Worm (Caenorhabditis elegans): ENCODE results near the gene ced-4.
A peak's percentile ranks its signal among the peaks of the same experiment; 100 is the strongest.

The ced-4 gene

DNA sequence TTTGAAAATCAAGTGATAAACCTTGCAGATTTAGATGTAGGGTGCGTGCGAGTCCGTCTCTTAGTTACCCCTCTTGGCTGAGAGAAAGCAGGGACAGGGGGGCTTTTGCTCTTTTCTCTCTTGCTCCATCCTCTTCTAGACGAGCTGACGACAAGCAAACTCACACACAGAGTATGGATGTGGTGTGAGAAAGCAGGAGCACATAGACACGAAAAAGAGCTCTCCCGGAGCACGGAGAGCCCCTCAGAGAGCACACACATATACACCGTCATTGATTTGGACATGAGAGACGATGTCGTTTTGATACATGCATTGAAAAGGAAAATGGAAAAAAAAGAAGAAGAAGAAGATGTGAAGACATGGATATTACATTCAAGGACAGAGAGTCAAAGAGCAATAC is 23.5 kb downstream of the ced-4 start:
- TF ChIP-seq hmg-4 (GFP tag; optimal IDR thresholded peaks at IDR 0.05) (no peak), ama-1 (optimal IDR thresholded peaks at IDR 0.05) (no peak), tbx-11 (GFP tag; IDR thresholded peaks at IDR 0.05) (no peak), sea-1 (GFP tag; conservative IDR thresholded peaks at IDR 0.05) (no peak), F13C5.2 (tag; optimal IDR thresholded peaks at IDR 0.05) (no peak), ceh-13 (GFP tag; optimal IDR thresholded peaks at IDR 0.05) (no peak)

DNA sequence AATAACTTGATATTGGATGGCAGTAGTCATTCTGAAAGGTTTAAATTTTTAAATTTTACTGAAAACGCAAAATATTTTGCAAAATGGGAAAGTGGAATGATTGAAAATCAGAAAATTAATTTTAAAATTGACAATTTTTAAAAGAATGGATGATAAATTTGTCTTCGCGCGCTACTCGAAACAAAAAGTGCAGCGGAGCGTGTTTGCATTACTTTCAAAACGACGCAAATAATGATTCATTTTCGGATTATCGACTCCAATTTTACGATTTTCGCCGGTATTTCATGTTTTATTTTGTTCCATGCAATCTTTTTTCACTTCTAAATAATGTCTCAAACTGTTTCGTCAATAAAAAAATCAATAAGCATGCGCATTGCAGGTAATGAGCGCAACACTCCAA is 26.2 kb downstream of the ced-4 start, which contains the start of the genes tost-1 and arx-6:
tost-1 (minus strand) TSS at position 31 of the 400 bp plus-strand sequence.
arx-6 (plus strand) TSS at position 378 of the 400 bp plus-strand sequence.
- no peak for TF ChIP-seq scrt-1 (GFP tag; IDR thresholded peaks at IDR 0.05)
- no peak for TF ChIP-seq aly-1 (tag; optimal IDR thresholded peaks at IDR 0.05)
- TF ChIP-seq ama-1 (optimal IDR thresholded peaks at IDR 0.05): no peak
- TF ChIP-seq flt-1 (GFP tag; IDR thresholded peaks at IDR 0.05): no peak
- peak; percentile 35 for TF ChIP-seq hmg-4 (GFP tag; optimal IDR thresholded peaks at IDR 0.05)

DNA sequence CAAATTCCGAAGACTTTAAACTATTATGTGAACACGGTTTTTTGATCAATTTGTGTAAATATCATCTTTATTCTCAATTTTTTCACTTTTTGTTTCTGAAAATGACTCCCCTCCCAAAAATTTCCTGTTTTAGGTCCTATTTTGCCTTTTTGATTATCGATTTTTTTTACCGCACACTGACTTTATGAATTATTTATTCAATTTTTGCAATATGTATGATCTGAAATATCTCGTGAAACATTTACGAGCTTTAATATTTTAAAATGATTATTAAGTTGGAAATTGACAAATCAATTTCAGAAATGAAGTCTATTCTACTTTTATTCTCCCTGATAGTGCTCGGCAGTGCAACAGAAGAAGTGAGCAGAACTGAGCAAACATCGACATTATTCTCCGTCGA is 27.3 kb downstream of the ced-4 start, which contains the start of gene C35D10.1:
C35D10.1 (plus strand) TSS at position 301 of the 400 bp plus-strand sequence.
- TF ChIP-seq hmbx-1 (tag; optimal IDR thresholded peaks at IDR 0.05) (no peak), tbx-37 (GFP tag; conservative IDR thresholded peaks at IDR 0.05) (no peak), ama-1 (optimal IDR thresholded peaks at IDR 0.05) (no peak), scrt-1 (GFP tag; IDR thresholded peaks at IDR 0.05) (no peak), ceh-13 (GFP tag; optimal IDR thresholded peaks at IDR 0.05) (no peak), hmg-4 (GFP tag; optimal IDR thresholded peaks at IDR 0.05) (no peak), flt-1 (GFP tag; IDR thresholded peaks at IDR 0.05) (no peak)

DNA sequence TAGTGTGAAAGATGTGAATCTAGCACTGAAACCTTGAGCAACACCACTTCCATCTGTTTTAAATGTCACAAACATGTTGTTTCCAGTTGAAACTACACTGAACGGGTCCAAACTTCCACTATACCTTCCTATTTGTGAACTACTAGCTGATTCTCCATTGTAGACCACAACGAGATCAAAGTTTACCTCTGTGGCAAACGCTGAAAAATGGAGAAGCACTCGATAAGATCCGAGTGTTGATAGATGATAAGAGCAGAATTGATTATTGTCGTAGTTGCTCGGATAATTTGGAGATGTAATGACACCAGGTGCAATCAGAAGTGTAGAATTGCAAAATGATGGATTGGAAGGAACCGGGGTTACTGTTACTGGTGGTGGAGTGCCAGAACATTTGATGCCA is 29.8 kb downstream of the ced-4 start:
- TF ChIP-seq F13C5.2 (tag; optimal IDR thresholded peaks at IDR 0.05) (no peak), tbx-11 (GFP tag; IDR thresholded peaks at IDR 0.05) (no peak), sea-1 (GFP tag; conservative IDR thresholded peaks at IDR 0.05) (no peak), B0310.2 (tag; optimal IDR thresholded peaks at IDR 0.05) (no peak), hnd-1 (tag; optimal IDR thresholded peaks at IDR 0.05) (no peak), pes-1 (GFP tag; IDR thresholded peaks at IDR 0.05) (no peak), tra-4 (tag; optimal IDR thresholded peaks at IDR 0.05) (no peak), hmg-4 (GFP tag; optimal IDR thresholded peaks at IDR 0.05) (no peak), ama-1 (optimal IDR thresholded peaks at IDR 0.05) (no peak), aly-1 (tag; optimal IDR thresholded peaks at IDR 0.05) (no peak), ceh-13 (GFP tag; optimal IDR thresholded peaks at IDR 0.05) (no peak), ets-7 (tag; optimal IDR thresholded peaks at IDR 0.05) (no peak), flt-1 (GFP tag; IDR thresholded peaks at IDR 0.05) (no peak), ceh-36 (tag; optimal IDR thresholded peaks at IDR 0.05) (no peak), tbx-37 (GFP tag; conservative IDR thresholded peaks at IDR 0.05) (no peak)

DNA sequence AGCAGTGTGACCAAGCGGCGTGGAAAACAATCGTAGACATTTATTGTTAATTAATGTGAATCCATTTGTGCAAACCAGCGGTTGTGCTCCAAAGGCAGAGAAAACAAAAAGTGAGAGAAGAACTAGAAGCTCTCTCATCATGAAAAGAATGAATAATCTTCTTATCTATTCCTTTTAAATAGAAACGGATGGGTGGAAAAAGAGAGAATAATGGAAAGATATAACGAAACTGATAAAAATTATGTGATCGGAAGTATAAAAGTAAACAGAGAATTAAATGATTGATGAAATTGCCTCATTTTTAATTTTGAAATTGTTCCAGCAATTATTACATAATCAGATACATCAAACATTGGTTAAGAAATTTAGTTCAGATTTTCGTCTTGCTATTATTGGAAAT is 31.3 kb downstream of the ced-4 start, which contains the start of gene clec-5:
clec-5 (minus strand) TSS at position 178 of the 400 bp plus-strand sequence.
- TF ChIP-seq ceh-13 (GFP tag; optimal IDR thresholded peaks at IDR 0.05) (no peak), sea-1 (GFP tag; conservative IDR thresholded peaks at IDR 0.05) (no peak), B0310.2 (tag; optimal IDR thresholded peaks at IDR 0.05) (no peak), scrt-1 (GFP tag; IDR thresholded peaks at IDR 0.05) (no peak), aly-1 (tag; optimal IDR thresholded peaks at IDR 0.05) (no peak), tra-4 (tag; optimal IDR thresholded peaks at IDR 0.05) (no peak), hnd-1 (tag; optimal IDR thresholded peaks at IDR 0.05) (no peak), ama-1 (optimal IDR thresholded peaks at IDR 0.05) (no peak), flt-1 (GFP tag; IDR thresholded peaks at IDR 0.05) (no peak), tbx-11 (GFP tag; IDR thresholded peaks at IDR 0.05) (no peak), ceh-36 (tag; optimal IDR thresholded peaks at IDR 0.05) (no peak), tbx-37 (GFP tag; conservative IDR thresholded peaks at IDR 0.05) (no peak), ets-7 (tag; optimal IDR thresholded peaks at IDR 0.05) (no peak), F13C5.2 (tag; optimal IDR thresholded peaks at IDR 0.05) (no peak), hmg-4 (GFP tag; optimal IDR thresholded peaks at IDR 0.05) (no peak), pes-1 (GFP tag; IDR thresholded peaks at IDR 0.05) (no peak)

DNA sequence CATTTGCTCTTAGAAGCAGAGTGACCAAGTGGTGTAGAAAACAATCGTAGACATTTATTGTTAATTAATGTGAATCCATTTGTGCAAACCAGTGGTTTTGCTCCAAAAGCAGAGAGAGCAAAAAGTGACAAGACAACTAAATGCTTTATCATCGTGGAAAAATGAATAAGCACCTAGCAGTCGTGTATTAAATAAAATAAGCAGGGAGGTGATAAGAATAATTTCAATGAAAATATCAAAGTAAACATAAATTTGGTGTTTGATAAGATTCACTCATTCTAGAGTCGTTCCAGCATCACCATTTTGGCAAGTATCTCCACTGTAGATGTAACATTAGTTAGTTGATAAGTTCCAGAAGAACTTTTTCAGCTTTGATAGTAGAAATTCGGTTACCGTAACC is 35.2 kb downstream of the ced-4 start, which contains the start of gene clec-6:
clec-6 (minus strand) TSS at position 154 of the 400 bp plus-strand sequence.
- no peak for TF ChIP-seq F13C5.2 (tag; optimal IDR thresholded peaks at IDR 0.05)
- no peak for TF ChIP-seq aly-1 (tag; optimal IDR thresholded peaks at IDR 0.05)
- TF ChIP-seq ceh-13 (GFP tag; optimal IDR thresholded peaks at IDR 0.05): no peak
- no peak for TF ChIP-seq tra-4 (tag; optimal IDR thresholded peaks at IDR 0.05)
- no peak for TF ChIP-seq hmbx-1 (tag; optimal IDR thresholded peaks at IDR 0.05)
- TF ChIP-seq ets-7 (tag; optimal IDR thresholded peaks at IDR 0.05): no peak
- TF ChIP-seq flt-1 (GFP tag; IDR thresholded peaks at IDR 0.05): no peak
- no peak for TF ChIP-seq sea-1 (GFP tag; conservative IDR thresholded peaks at IDR 0.05)
- no peak for TF ChIP-seq tbx-37 (GFP tag; conservative IDR thresholded peaks at IDR 0.05)
- no peak for TF ChIP-seq hmg-4 (GFP tag; optimal IDR thresholded peaks at IDR 0.05)
- TF ChIP-seq tbx-11 (GFP tag; IDR thresholded peaks at IDR 0.05): no peak
- no peak for TF ChIP-seq B0310.2 (tag; optimal IDR thresholded peaks at IDR 0.05)
- TF ChIP-seq hnd-1 (tag; optimal IDR thresholded peaks at IDR 0.05): no peak
- TF ChIP-seq scrt-1 (GFP tag; IDR thresholded peaks at IDR 0.05): no peak
- TF ChIP-seq pes-1 (GFP tag; IDR thresholded peaks at IDR 0.05): no peak
- no peak for TF ChIP-seq ceh-36 (tag; optimal IDR thresholded peaks at IDR 0.05)
- no peak for TF ChIP-seq ama-1 (optimal IDR thresholded peaks at IDR 0.05)

DNA sequence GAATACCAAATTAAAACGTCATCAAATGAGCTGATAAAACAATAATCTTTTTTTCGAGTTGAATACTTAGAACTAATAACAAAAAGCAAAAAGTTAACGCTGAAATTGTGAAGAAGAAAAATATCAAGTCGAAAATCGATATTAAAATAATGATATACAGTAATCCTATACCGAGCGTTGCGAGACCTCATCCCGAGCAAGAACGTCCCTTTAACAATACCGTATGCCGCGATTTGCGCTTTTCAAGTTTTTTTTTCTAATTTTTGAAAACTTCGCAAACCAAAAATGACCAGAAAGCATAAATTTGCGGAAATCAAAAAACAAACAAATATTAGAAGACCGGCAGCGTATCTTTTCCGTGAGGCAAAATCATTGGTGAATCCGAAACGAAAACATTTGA is 38.9 kb downstream of the ced-4 start, which contains the start of gene F26F4.5:
F26F4.5 (minus strand) TSS at position 256 of the 400 bp plus-strand sequence.
- no peak for TF ChIP-seq ceh-36 (tag; optimal IDR thresholded peaks at IDR 0.05)
- no peak for TF ChIP-seq scrt-1 (GFP tag; IDR thresholded peaks at IDR 0.05)
- TF ChIP-seq tbx-37 (GFP tag; conservative IDR thresholded peaks at IDR 0.05): no peak
- no peak for TF ChIP-seq ceh-13 (GFP tag; optimal IDR thresholded peaks at IDR 0.05)
- no peak for TF ChIP-seq ama-1 (optimal IDR thresholded peaks at IDR 0.05)
- TF ChIP-seq aly-1 (tag; optimal IDR thresholded peaks at IDR 0.05): no peak
- no peak for TF ChIP-seq flt-1 (GFP tag; IDR thresholded peaks at IDR 0.05)
- no peak for TF ChIP-seq tbx-11 (GFP tag; IDR thresholded peaks at IDR 0.05)
- no peak for TF ChIP-seq F13C5.2 (tag; optimal IDR thresholded peaks at IDR 0.05)
- TF ChIP-seq B0310.2 (tag; optimal IDR thresholded peaks at IDR 0.05): no peak
- TF ChIP-seq ets-7 (tag; optimal IDR thresholded peaks at IDR 0.05): no peak
- no peak for TF ChIP-seq hmg-4 (GFP tag; optimal IDR thresholded peaks at IDR 0.05)
- TF ChIP-seq tra-4 (tag; optimal IDR thresholded peaks at IDR 0.05): no peak
- no peak for TF ChIP-seq sea-1 (GFP tag; conservative IDR thresholded peaks at IDR 0.05)
- no peak for TF ChIP-seq hmbx-1 (tag; optimal IDR thresholded peaks at IDR 0.05)
- TF ChIP-seq pes-1 (GFP tag; IDR thresholded peaks at IDR 0.05): no peak
- TF ChIP-seq hnd-1 (tag; optimal IDR thresholded peaks at IDR 0.05): no peak

Measured in whole organism, early embryonic.